Fruit fly (Drosophila melanogaster): ENCODE data around the gene CG7333.

The CG7333 gene

DNA sequence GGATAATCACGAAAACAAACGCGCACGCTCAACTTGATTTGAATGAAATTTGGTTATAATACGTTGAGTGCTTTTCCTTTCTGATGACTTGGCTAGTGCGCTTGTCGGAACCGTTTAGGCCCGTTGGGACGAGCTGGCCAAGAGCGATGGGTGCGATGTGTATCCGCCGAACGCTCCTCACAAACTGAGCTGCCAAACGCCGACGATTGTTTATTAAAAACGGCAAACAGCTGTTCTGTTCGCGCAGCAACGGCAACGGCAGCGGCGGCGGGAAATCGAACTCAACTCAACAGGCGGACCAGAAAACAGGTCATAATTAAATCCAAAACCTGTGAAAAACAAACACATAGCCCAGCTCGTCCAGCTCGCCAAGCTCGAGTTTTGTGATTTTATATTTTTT is 20.5 kb downstream of the CG7333 start:
- TF ChIP-seq CG1620 (GFP tag; optimal IDR thresholded peaks at IDR 0.05) = no peak
- TF ChIP-seq tj (GFP tag; optimal IDR thresholded peaks at IDR 0.05) = peak; percentile 2

DNA sequence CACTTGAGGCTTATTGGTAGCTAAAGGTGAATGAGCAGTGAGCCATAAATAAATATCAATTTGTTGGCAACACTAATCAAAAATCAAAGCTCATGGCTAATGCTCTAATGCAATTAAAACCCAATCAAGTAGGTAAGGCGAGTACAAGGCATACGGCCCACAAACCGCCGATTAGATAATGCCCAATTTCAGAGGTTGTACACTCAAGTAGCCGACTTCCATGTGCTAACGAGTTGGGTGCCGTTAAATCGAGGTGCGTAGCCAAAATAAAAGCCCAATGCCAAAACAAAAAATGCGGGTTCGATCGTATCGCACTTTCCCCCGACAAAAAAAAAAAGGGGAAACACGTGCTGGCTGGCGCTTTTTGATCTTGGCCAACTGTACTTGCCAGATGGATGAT is 21.6 kb downstream of the CG7333 start:
- TF ChIP-seq CG7045 (GFP tag; optimal IDR thresholded peaks at IDR 0.05) = no peak
- TF ChIP-seq pad (GFP tag; optimal IDR thresholded peaks at IDR 0.05) = peak; percentile 0

DNA sequence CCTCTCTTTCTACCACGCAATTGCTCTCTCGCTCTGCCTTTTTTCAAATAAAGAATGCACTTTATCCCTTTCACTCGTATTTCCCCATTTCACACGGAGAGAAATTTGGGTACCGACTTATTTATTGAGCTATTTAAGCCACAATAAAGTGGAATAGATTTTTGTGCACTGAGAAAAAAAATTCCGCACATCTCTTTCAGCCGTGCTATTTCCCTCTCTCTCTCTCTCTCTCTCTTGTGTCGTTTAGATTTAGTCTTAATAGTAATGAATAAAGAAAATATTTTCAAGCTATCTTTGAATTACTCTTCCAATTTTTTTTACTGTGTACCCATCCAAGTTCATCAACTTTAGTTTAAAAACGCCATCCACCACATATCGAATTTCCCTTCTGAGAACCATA is 23.2 kb downstream of the CG7333 start:
- TF ChIP-seq tj (GFP tag; optimal IDR thresholded peaks at IDR 0.05) (peak; percentile 37), CG11617 (GFP tag; optimal IDR thresholded peaks at IDR 0.05) (peak; percentile 4), CG1620 (GFP tag; optimal IDR thresholded peaks at IDR 0.05) (no peak), cnc (optimal IDR thresholded peaks at IDR 0.05) (no peak), CG7101 (tag; optimal IDR thresholded peaks at IDR 0.05) (peak; percentile 33), CG33017 (tag; optimal IDR thresholded peaks at IDR 0.05) (peak; percentile 6), CG7045 (GFP tag; optimal IDR thresholded peaks at IDR 0.05) (peak; percentile 31), Clk (GFP tag; optimal IDR thresholded peaks at IDR 0.05) (no peak), pad (GFP tag; optimal IDR thresholded peaks at IDR 0.05) (peak; percentile 65), Hr96 (GFP tag; optimal IDR thresholded peaks at IDR 0.05) (peak; percentile 41), toe (GFP tag; optimal IDR thresholded peaks at IDR 0.05) (peak; percentile 22), bab1 (GFP tag; optimal IDR thresholded peaks at IDR 0.05) (peak; percentile 52), CG5204 (GFP tag; optimal IDR thresholded peaks at IDR 0.05) (peak; percentile 52), CG14711 (tag; optimal IDR thresholded peaks at IDR 0.05) (peak; percentile 19)

DNA sequence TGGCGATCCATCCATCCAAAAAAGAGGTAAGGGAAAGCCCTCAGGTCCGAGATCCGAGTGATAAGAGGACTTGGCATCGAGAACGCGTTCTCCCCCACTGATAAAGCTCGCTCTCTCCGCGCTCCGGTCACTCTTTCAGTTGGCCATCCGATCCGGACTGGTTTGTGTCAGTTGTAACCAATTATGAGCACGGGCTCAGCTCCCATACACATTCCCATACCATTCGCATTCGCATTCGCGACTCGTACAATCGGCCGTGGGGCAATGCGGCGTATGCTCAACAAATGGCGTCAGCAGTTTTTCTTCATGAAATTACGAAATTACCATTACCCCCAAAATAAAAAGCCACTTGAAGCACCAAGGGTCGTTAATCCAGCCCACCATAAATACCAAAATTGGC is 24.0 kb downstream of the CG7333 start:
- TF ChIP-seq kay (GFP tag; ENCODE audit: borderline replicate concordance) (peak; percentile 75), tj (GFP tag; optimal IDR thresholded peaks at IDR 0.05) (peak; percentile 76), CG14711 (tag; optimal IDR thresholded peaks at IDR 0.05) (no peak), CG5204 (GFP tag; optimal IDR thresholded peaks at IDR 0.05) (no peak), Mnt (GFP tag; optimal IDR thresholded peaks at IDR 0.05) (no peak)

DNA sequence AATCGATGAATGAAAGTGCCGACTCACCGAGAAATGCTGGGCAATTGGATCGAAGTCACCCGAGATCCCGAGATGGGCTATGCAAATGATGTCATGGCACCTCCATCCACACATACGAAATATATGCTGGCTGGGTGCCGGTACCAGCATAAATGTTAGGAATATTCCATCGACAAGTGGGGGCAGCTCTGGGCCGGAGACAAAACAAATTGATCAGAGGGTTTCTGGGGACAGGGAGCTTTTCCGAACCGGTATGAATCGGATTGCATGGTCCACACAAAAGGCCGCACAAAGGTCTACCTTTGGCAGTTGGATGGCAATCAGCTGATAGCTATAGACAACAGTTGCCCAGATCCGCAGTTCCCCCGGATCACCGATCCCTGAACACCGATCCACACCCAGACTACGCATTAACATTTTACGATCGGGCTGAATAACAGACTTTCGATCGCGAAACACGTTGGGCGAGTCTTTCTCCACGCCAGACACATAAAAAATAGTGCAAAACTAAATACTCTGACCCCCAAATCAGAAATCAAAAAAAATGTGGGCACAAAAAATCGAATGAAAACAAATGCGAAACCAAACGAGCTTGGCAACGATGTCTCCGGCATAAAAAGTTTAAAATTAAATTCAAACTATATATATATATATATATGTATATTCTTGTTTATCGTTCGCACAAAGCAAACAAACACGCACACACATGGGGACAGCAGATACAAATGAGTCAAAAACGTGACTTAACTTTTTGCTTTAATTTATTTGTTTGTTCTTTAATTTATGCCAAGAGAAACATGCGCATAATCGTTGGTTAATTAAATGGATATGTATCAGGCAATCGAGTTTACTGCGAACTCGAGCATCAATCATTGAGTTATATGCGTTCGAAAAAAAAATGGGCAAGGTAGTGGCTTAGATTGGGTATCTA is 25.1 kb downstream of the CG7333 start:
- TF ChIP-seq CG14711 (tag; optimal IDR thresholded peaks at IDR 0.05) (no peak), CG12768 (GFP tag; optimal IDR thresholded peaks at IDR 0.05) (no peak), ovo (GFP tag; optimal IDR thresholded peaks at IDR 0.05) (no peak), cnc (optimal IDR thresholded peaks at IDR 0.05) (no peak), Hr96 (GFP tag; optimal IDR thresholded peaks at IDR 0.05) (no peak), cic (GFP tag; optimal IDR thresholded peaks at IDR 0.05) (no peak), Mnt (GFP tag; optimal IDR thresholded peaks at IDR 0.05) (no peak), tj (GFP tag; optimal IDR thresholded peaks at IDR 0.05) (no peak), CG5204 (GFP tag; optimal IDR thresholded peaks at IDR 0.05) (no peak), Clk (GFP tag; optimal IDR thresholded peaks at IDR 0.05) (no peak), CG7101 (tag; optimal IDR thresholded peaks at IDR 0.05) (no peak), CG33017 (tag; optimal IDR thresholded peaks at IDR 0.05) (no peak), CG7045 (GFP tag; optimal IDR thresholded peaks at IDR 0.05) (no peak), kay (GFP tag; ENCODE audit: borderline replicate concordance) (no peak), bab1 (GFP tag; optimal IDR thresholded peaks at IDR 0.05) (no peak), Crg-1 (GFP tag; optimal IDR thresholded peaks at IDR 0.05) (no peak), CG1620 (GFP tag; optimal IDR thresholded peaks at IDR 0.05) (no peak), toe (GFP tag; optimal IDR thresholded peaks at IDR 0.05) (no peak), pad (GFP tag; optimal IDR thresholded peaks at IDR 0.05) (no peak), CG11617 (GFP tag; optimal IDR thresholded peaks at IDR 0.05) (no peak)

DNA sequence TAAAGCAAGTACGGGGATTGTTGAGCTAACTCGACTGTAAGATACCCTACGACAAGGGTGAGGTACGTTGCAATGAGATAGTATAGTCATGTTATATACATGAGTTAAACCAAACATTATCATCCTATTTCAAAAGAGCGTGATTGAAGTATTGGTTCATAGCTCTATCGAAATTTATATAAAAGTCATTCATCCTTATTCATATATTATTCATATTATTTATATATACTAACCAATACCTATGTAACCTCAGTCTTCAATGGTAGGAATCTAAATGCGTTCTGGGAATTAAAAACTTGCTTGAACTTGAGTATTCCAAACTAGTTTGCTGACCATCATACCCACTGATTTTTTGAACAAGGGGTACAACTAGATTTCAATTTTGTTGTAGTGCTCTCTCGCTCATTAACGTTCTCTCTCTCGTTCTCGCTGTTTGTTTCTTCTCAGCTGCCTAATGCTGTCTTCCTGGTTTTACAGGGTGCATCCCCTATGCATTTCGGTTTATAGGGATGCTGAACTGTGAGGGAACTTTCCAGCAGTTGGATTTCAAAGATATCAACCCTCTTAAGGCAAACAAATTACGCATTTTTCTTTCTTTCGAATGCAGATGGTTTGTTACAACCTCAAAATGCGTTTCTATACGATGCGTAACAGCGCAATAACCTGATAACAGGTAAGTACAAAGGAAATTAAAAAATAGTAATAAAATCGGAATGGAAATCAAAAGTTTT is 27.5 kb downstream of the CG7333 start:
- no peak for TF ChIP-seq CG7101 (tag; optimal IDR thresholded peaks at IDR 0.05)
- no peak for TF ChIP-seq bab1 (GFP tag; optimal IDR thresholded peaks at IDR 0.05)
- TF ChIP-seq ovo (GFP tag; optimal IDR thresholded peaks at IDR 0.05) = no peak
- TF ChIP-seq Clk (GFP tag; optimal IDR thresholded peaks at IDR 0.05) = no peak
- no peak for TF ChIP-seq cic (GFP tag; optimal IDR thresholded peaks at IDR 0.05)
- no peak for TF ChIP-seq toe (GFP tag; optimal IDR thresholded peaks at IDR 0.05)
- TF ChIP-seq pad (GFP tag; optimal IDR thresholded peaks at IDR 0.05) = peak; percentile 7
- TF ChIP-seq Mnt (GFP tag; optimal IDR thresholded peaks at IDR 0.05) = no peak
- TF ChIP-seq kay (GFP tag; ENCODE audit: borderline replicate concordance) = peak; percentile 23
- no peak for TF ChIP-seq CG11617 (GFP tag; optimal IDR thresholded peaks at IDR 0.05)
- peak; percentile 37 for TF ChIP-seq CG7045 (GFP tag; optimal IDR thresholded peaks at IDR 0.05)
- no peak for TF ChIP-seq CG14711 (tag; optimal IDR thresholded peaks at IDR 0.05)
- TF ChIP-seq CG12768 (GFP tag; optimal IDR thresholded peaks at IDR 0.05) = no peak
- TF ChIP-seq tj (GFP tag; optimal IDR thresholded peaks at IDR 0.05) = no peak
- TF ChIP-seq cnc (optimal IDR thresholded peaks at IDR 0.05) = no peak
